Worm (Caenorhabditis elegans) whole organism, young adult: ENCODE measurements around the gene F14F7.7.
A peak's percentile ranks its signal among the peaks of the same experiment; 100 is the strongest.

Source experiments
- D2030.7 ChIP-seq: fragments of 200-800 bp; sonication (Bioruptor generic); IDR thresholded peaks from 2 replicates; pipeline ENCODE4 v1.3.6; 2022; ENCODE audit warnings: missing genetic modification reagents, missing genetic modification characterization, missing compliant biosample characterization
- F22D6.2 ChIP-seq: sonication (generic microtip); optimal IDR thresholded peaks from 2 replicates; lab custom pipeline; 2016; ENCODE audit warnings: mild to moderate bottlenecking, missing genetic modification characterization, missing compliant biosample characterization
- T07F8.4 ChIP-seq: sonication (generic microtip); optimal IDR thresholded peaks from 2 replicates; lab custom pipeline; 2016; ENCODE audit warnings: mild to moderate bottlenecking, missing genetic modification characterization, moderate library complexity, missing compliant biosample characterization
- T26A5.8 ChIP-seq: sonication (generic microtip); optimal IDR thresholded peaks from 2 replicates; lab custom pipeline; 2016; ENCODE audit warnings: missing genetic modification characterization, missing compliant biosample characterization
- Y53F4B.3 ChIP-seq: fragments of 200-800 bp; sonication (Bioruptor generic); IDR thresholded peaks from 2 replicates; pipeline ENCODE4 v1.3.6; 2022; ENCODE audit warnings: missing genetic modification reagents, missing genetic modification characterization, missing compliant biosample characterization
- Y53G8AR.9 ChIP-seq: fragments of 200-800 bp; sonication (Bioruptor generic); conservative IDR thresholded peaks from 2 replicates; pipeline ENCODE4 v1.3.6; 2022; ENCODE audit warnings: missing genetic modification reagents, missing genetic modification characterization, missing compliant biosample characterization
- Y67H2A.10 ChIP-seq: fragments of 200-800 bp; sonication (Bioruptor generic); conservative IDR thresholded peaks from 2 replicates; pipeline ENCODE4 v1.3.6; 2022; ENCODE audit warnings: missing genetic modification reagents, missing genetic modification characterization, missing compliant biosample characterization
- akir-1 ChIP-seq: fragments of 200-800 bp; sonication (Bioruptor generic); optimal IDR thresholded peaks from 2 replicates; lab custom pipeline; 2018; ENCODE audit warnings: mild to moderate bottlenecking, missing genetic modification characterization, moderate library complexity, missing compliant biosample characterization
- attf-3 ChIP-seq: fragments of 200-800 bp; sonication (Bioruptor generic); conservative IDR thresholded peaks from 2 replicates; pipeline ENCODE4 v1.3.6; 2022; ENCODE audit warnings: missing genetic modification reagents, missing genetic modification characterization, missing compliant biosample characterization
- bed-1 ChIP-seq: fragments of 200-800 bp; sonication (Bioruptor generic); IDR thresholded peaks from 2 replicates; pipeline ENCODE4 v1.3.6; 2022; ENCODE audit warnings: missing genetic modification reagents, missing genetic modification characterization, missing compliant biosample characterization
- ccch-3 ChIP-seq: fragments of 200-800 bp; sonication (Bioruptor generic); optimal IDR thresholded peaks from 2 replicates; lab custom pipeline; 2018; ENCODE audit warnings: mild to moderate bottlenecking, missing genetic modification characterization, missing compliant biosample characterization
- cebp-1 ChIP-seq, 2 experiments: fragments of 200-800 bp in 1 of 2; sonication (Bioruptor generic) in 1 of 2; sonication (generic microtip) in 1 of 2; IDR thresholded peaks in 1 of 2; optimal IDR thresholded peaks in 1 of 2; 2 replicates each; pipeline versions ENCODE4 v1.3.6 to Lab custom; 2017 to 2022; ENCODE audit warnings: missing compliant biosample characterization in 2 of 2, missing genetic modification characterization in 2 of 2, mild to moderate bottlenecking in 1 of 2, missing genetic modification reagents in 1 of 2, moderate library complexity in 1 of 2
- cebp-2 ChIP-seq: fragments of 200-800 bp; sonication (Bioruptor generic); IDR thresholded peaks from 2 replicates; pipeline ENCODE4 v1.3.6; 2022; ENCODE audit warnings: missing genetic modification characterization, missing compliant biosample characterization
- ceh-27 ChIP-seq: fragments of 200-800 bp; sonication (Bioruptor generic); optimal IDR thresholded peaks from 2 replicates; lab custom pipeline; 2018; ENCODE audit warnings: mild to moderate bottlenecking, missing genetic modification characterization, moderate library complexity, missing compliant biosample characterization
- ceh-58 ChIP-seq: fragments of 200-800 bp; sonication (Bioruptor generic); IDR thresholded peaks from 2 replicates; pipeline ENCODE4 v1.3.6; 2022; ENCODE audit warnings: missing genetic modification characterization, missing compliant biosample characterization
- die-1 ChIP-seq: sonication (generic microtip); optimal IDR thresholded peaks from 2 replicates; lab custom pipeline; 2016; ENCODE audit warnings: missing genotype, mild to moderate bottlenecking, missing genetic modification characterization, missing compliant biosample characterization
- dpl-1 ChIP-seq: fragments of 150-350 bp; optimal IDR thresholded peaks from 2 replicates; lab custom pipeline; 2014; ENCODE audit warnings: missing biosample characterization, missing genetic modification reagents, missing genetic modification characterization
- gei-17 ChIP-seq: fragments of 200-800 bp; sonication (Bioruptor generic); optimal IDR thresholded peaks from 2 replicates; lab custom pipeline; 2018; ENCODE audit warnings: mild to moderate bottlenecking, missing genetic modification characterization, missing compliant biosample characterization
- hlh-12 ChIP-seq: sonication (generic microtip); optimal IDR thresholded peaks from 2 replicates; lab custom pipeline; 2016; ENCODE audit warnings: missing genetic modification characterization, missing compliant biosample characterization
- let-526 ChIP-seq: fragments of 200-800 bp; sonication (Bioruptor generic); IDR thresholded peaks from 2 replicates; pipeline ENCODE4 v1.3.6; 2022; ENCODE audit warnings: missing genetic modification reagents, missing genetic modification characterization, missing compliant biosample characterization
- lin-26 ChIP-seq: fragments of 200-800 bp; sonication (Bioruptor generic); IDR thresholded peaks from 2 replicates; pipeline ENCODE4 v1.3.6; 2022; ENCODE audit warnings: missing genetic modification reagents, missing genetic modification characterization, missing compliant biosample characterization
- lsl-1 ChIP-seq: fragments of 200-800 bp; sonication (Bioruptor generic); optimal IDR thresholded peaks from 2 replicates; lab custom pipeline; 2018; ENCODE audit warnings: mild to moderate bottlenecking, missing genetic modification characterization, moderate library complexity, missing compliant biosample characterization
- madf-8 ChIP-seq: fragments of 200-800 bp; sonication (Bioruptor generic); conservative IDR thresholded peaks from 2 replicates; pipeline ENCODE4 v1.3.6; 2022; ENCODE audit warnings: missing genetic modification reagents, missing genetic modification characterization, missing compliant biosample characterization
- nfya-2 ChIP-seq: fragments of 200-800 bp; sonication (Bioruptor generic); IDR thresholded peaks from 2 replicates; pipeline ENCODE4 v1.3.6; 2022; ENCODE audit warnings: missing genetic modification reagents, missing genetic modification characterization, missing compliant biosample characterization
- pbrm-1 ChIP-seq: fragments of 200-800 bp; sonication (Bioruptor generic); IDR thresholded peaks from 2 replicates; pipeline ENCODE4 v1.3.6; 2022; ENCODE audit warnings: missing genetic modification reagents, missing genetic modification characterization, missing compliant biosample characterization
- rpc-1 ChIP-seq, 2 experiments: fragments of 150-350 bp in 1 of 2; sonication (generic microtip) in 1 of 2; optimal IDR thresholded peaks; 2 replicates each; lab custom pipeline; 2014 to 2018; ENCODE audit warnings: missing biosample characterization in 1 of 2, missing genetic modification characterization in 1 of 2, missing genetic modification reagents in 1 of 2, missing genotype in 1 of 2
- sdz-38 ChIP-seq: sonication (generic microtip); optimal IDR thresholded peaks from 2 replicates; lab custom pipeline; 2016; ENCODE audit warnings: missing genotype, missing genetic modification characterization, missing compliant biosample characterization
- snpc-1.3 ChIP-seq: sonication (generic microtip); optimal IDR thresholded peaks from 2 replicates; lab custom pipeline; 2017; ENCODE audit warnings: missing genetic modification characterization, mild to moderate bottlenecking, missing compliant biosample characterization, antibody characterized with exemption, moderate library complexity, missing genotype, missing genetic modification reagents; ENCODE audit not compliant: insufficient read depth
- snpc-3.4 ChIP-seq: sonication (generic microtip); optimal IDR thresholded peaks from 2 replicates; lab custom pipeline; 2017; ENCODE audit warnings: missing genetic modification characterization, mild to moderate bottlenecking, missing compliant biosample characterization, antibody characterized with exemption, moderate library complexity, missing genotype, missing genetic modification reagents
- somi-1 ChIP-seq: fragments of 200-800 bp; sonication (Bioruptor generic); optimal IDR thresholded peaks from 2 replicates; lab custom pipeline; 2018; ENCODE audit warnings: mild to moderate bottlenecking, missing genetic modification characterization, missing compliant biosample characterization
- tbp1 ChIP-seq: fragments of 200-800 bp; sonication (Bioruptor generic); optimal IDR thresholded peaks from 2 replicates; lab custom pipeline; 2018; ENCODE audit warnings: mild to moderate bottlenecking, missing genetic modification characterization, missing compliant biosample characterization
- zfh-2 ChIP-seq: fragments of 200-800 bp; sonication (Bioruptor generic); conservative IDR thresholded peaks from 2 replicates; pipeline ENCODE4 v1.3.6; 2022; ENCODE audit warnings: missing genetic modification reagents, missing genetic modification characterization, missing compliant biosample characterization
- ztf-3 ChIP-seq: fragments of 200-800 bp; sonication (Bioruptor generic); optimal IDR thresholded peaks from 2 replicates; lab custom pipeline; 2018; ENCODE audit warnings: mild to moderate bottlenecking, missing genetic modification characterization, missing compliant biosample characterization
- ztf-6 ChIP-seq: fragments of 200-800 bp; sonication (Bioruptor generic); IDR thresholded peaks from 2 replicates; pipeline ENCODE4 v1.3.6; 2022; ENCODE audit warnings: missing genetic modification reagents, missing genetic modification characterization, missing compliant biosample characterization

Gene F14F7.7

DNA sequence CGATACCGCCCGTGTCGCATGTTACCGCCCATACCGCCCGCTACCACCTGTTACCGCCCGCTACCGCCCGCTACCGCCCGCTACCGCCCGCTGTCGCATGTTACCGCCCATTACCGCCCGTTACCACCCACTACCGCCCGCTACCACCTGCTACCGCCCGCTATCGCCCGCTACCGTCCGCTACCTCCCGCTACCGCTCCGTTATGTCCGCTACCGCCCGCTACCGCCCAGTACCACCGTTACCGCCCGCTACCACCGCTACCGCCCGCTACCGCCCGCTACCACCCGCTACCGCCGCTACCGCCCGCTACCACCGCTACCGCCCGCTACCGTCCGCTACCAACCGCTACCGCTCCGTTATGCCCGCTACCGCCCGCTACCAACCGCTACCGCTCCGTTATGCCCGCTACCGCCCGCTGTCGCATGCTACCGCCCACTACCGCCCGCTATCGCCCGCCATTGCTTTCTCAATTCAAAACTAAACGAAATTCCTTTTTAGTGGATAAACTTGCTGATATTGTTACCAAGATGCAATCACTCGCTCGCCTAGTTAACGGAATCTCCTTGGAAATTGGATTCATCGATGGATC, 1.8 kb downstream of the F14F7.7 start (continued):
- TF ChIP-seq ceh-58 (GFP tag; lab: Robert Waterston, UW) (peak; percentile 71; the same call in 1 of the 2 replicates), dpl-1 (GFP tag; lab: Kevin White, UChicago) (no peak), akir-1 (GFP tag; lab: Kevin White, UChicago) (no peak)

DNA sequence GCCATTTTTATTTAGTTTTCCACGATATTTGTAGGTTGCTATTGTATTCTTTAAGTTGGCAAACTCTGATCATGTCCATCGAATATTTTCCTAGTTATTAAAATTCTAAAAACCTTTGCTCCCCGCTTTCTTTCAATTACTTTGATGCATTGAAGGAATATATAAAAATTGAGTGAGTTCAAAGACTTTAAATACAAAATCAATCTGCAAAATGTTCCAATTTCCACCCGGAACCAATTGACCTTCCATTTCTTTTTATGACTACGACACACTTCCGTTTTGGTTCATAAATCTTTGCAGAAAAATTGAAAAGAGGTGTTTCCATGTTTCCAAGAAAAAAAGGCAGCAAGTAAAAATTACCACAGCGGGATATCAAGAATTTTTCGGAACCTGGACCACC, 9.0 kb downstream of the F14F7.7 start, which contains the start of gene F54F12.2:
Gene F54F12.2, plus strand, starts transcription at position 301 of the 400 bp plus-strand sequence.
- TF ChIP-seq ceh-58 (GFP tag; lab: Robert Waterston, UW) (no peak), madf-8 (GFP tag; lab: Robert Waterston, UW) (no peak), lsl-1 (GFP tag; lab: Kevin White, UChicago) (no peak), ccch-3 (GFP tag; lab: Kevin White, UChicago) (no peak), ztf-6 (GFP tag; lab: Robert Waterston, UW) (no peak), cebp-1 (GFP tag; IDR thresholded peaks at IDR 0.05; lab: Robert Waterston, UW) (no peak), cebp-1 (tag; optimal IDR thresholded peaks at IDR 0.05; lab: Kevin White, UChicago) (no peak), bed-1 (GFP tag; lab: Robert Waterston, UW) (no peak), attf-3 (GFP tag; lab: Robert Waterston, UW) (no peak), ceh-27 (no peak), tbp1 (GFP tag; lab: Kevin White, UChicago) (no peak), Y53G8AR.9 (GFP tag; lab: Robert Waterston, UW) (no peak), F22D6.2 (tag; lab: Kevin White, UChicago) (no peak), somi-1 (GFP tag; lab: Kevin White, UChicago) (no peak), gei-17 (GFP tag; lab: Kevin White, UChicago) (no peak), Y67H2A.10 (GFP tag; lab: Robert Waterston, UW) (no peak), T07F8.4 (tag; lab: Kevin White, UChicago) (no peak), T26A5.8 (no peak), die-1 (tag; lab: Kevin White, UChicago) (no peak), zfh-2 (no peak)

DNA sequence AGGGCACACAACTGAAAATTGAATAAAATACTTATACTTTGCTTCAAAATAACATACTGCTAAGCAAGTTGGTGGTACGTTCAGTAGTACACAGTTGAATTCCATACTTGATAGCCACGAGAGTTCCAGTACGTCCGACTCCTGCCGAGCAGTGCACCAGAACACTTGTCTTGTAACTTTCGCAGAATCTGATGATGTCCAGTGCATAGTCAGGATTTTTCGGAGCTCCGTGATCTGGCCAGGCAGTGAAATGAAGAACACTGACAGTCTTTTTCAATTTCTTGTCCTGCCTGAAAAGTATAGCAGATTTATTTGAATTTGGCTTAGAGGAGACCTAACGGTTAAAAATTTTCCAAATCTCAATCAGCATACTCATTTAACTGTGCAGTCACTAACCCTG, 19.3 kb downstream of the F14F7.7 start:
- no peak for TF ChIP-seq bed-1 (GFP tag; lab: Robert Waterston, UW)
- no peak for TF ChIP-seq nfya-2 (GFP tag; lab: Robert Waterston, UW)
- TF ChIP-seq D2030.7 (GFP tag; lab: Robert Waterston, UW): no peak
- no peak for TF ChIP-seq hlh-12
- TF ChIP-seq tbp1 (GFP tag; lab: Kevin White, UChicago): no peak

DNA sequence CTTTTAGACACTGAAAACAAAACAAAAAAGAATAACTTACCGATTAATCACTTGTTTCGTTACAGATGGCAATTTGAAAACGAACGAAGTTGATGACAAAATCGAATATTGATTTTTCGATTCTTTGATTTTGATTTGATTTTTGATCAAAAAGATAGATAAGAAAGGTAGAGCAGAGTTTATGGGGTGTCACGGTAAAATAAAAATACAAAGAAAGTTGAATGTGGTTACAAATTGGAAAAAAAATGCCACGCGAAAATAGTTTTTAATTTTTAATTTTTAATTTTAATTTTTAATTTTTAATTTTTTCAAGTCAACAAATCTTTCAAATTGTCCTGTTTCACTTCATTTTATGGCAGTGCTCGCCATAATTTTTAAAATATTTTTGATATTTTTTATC, 24.6 kb downstream of the F14F7.7 start, which contains the start of gene F54F12.1:
Gene F54F12.1, minus strand, starts transcription at position 101 of the 400 bp plus-strand sequence.
- TF ChIP-seq let-526: no peak
- no peak for TF ChIP-seq ztf-6 (GFP tag; lab: Robert Waterston, UW)
- no peak for TF ChIP-seq lin-26 (GFP tag; lab: Robert Waterston, UW)
- no peak for TF ChIP-seq ccch-3 (GFP tag; lab: Kevin White, UChicago)
- TF ChIP-seq cebp-2 (GFP tag; lab: Robert Waterston, UW): no peak
- TF ChIP-seq zfh-2: no peak
- TF ChIP-seq ceh-27: no peak
- no peak for TF ChIP-seq sdz-38 (tag; lab: Kevin White, UChicago)
- no peak for TF ChIP-seq snpc-3.4 (tag; lab: Kevin White, UChicago)
- no peak for TF ChIP-seq ztf-3
- no peak for TF ChIP-seq rpc-1 (optimal IDR thresholded peaks at IDR 0.05; lab: Kevin White, UChicago)
- TF ChIP-seq rpc-1 (tag; optimal IDR thresholded peaks at IDR 0.05; lab: Kevin White, UChicago): no peak
- no peak for TF ChIP-seq pbrm-1 (GFP tag; lab: Robert Waterston, UW)
- TF ChIP-seq snpc-1.3 (tag; lab: Kevin White, UChicago): no peak
- no peak for TF ChIP-seq madf-8 (GFP tag; lab: Robert Waterston, UW)
- TF ChIP-seq Y53F4B.3 (GFP tag; lab: Robert Waterston, UW): no peak
- TF ChIP-seq, all 124 proteins: peak for 0
